Fruit fly (Drosophila melanogaster) whole organism: ENCODE measurements around the gene ppk20.

Experiments used
- CG8478 ChIP-seq: fragments of >200 bp; optimal IDR thresholded peaks from 2 replicates; lab custom pipeline; 2018; ENCODE audit warnings: inconsistent platforms
- pan ChIP-seq: fragments of >200 bp; optimal IDR thresholded peaks from 2 replicates; lab custom pipeline; 2017
- psq ChIP-seq: fragments of >200 bp; optimal IDR thresholded peaks from 2 replicates; lab custom pipeline; 2017
- usp ChIP-seq: fragments of >200 bp; optimal IDR thresholded peaks from 2 replicates; lab custom pipeline; 2017; ENCODE audit warnings: missing biosample characterization, missing genetic modification characterization, mixed read lengths

- no peak for TF ChIP-seq psq
- no peak for TF ChIP-seq pan (lab: Kevin White, UChicago)
- TF ChIP-seq usp (GFP tag; lab: Kevin White, UChicago), result no peak
- no peak for TF ChIP-seq CG8478 (lab: Kevin White, UChicago)
Measured at dm6 chr3R:29692009-29692641, 23.4 kb upstream of the ppk20 start, which contains the start of gene dmrt99B.
